Worm (Caenorhabditis elegans) whole organism, young adult: ENCODE results near the gene rpl-28.

ENCODE experiments used
- F49E8.2 ChIP-seq: sonication (generic microtip); optimal IDR thresholded peaks from 3 replicates; lab custom pipeline; 2017; ENCODE audit warnings: missing genetic modification characterization, mild to moderate bottlenecking, missing compliant biosample characterization, antibody characterized with exemption, moderate library complexity; ENCODE audit not compliant: insufficient read depth
- Y67H2A.10 ChIP-seq: fragments of 200-800 bp; sonication (Bioruptor generic); conservative IDR thresholded peaks from 2 replicates; pipeline ENCODE4 v1.3.6; 2022; ENCODE audit warnings: missing genetic modification reagents, missing genetic modification characterization, missing compliant biosample characterization
- ama-1 ChIP-seq, 3 experiments: fragments of 150-350 bp in 1 of 3; sonication (generic microtip) in 2 of 3; optimal IDR thresholded peaks; 2 replicates each; lab custom pipeline; 2014 to 2018; ENCODE audit warnings: missing biosample characterization in 2 of 3, missing genetic modification characterization in 2 of 3, missing genetic modification reagents in 2 of 3
- dpff-1 ChIP-seq: sonication (generic microtip); optimal IDR thresholded peaks from 2 replicates; lab custom pipeline; 2017; ENCODE audit warnings: mild to moderate bottlenecking, missing genetic modification characterization, missing compliant biosample characterization
- hlh-26 ChIP-seq: fragments of 200-800 bp; sonication (Bioruptor generic); conservative IDR thresholded peaks from 2 replicates; pipeline ENCODE4 v1.3.6; 2022; ENCODE audit warnings: missing genetic modification reagents, missing genetic modification characterization, missing compliant biosample characterization
- sptf-2 ChIP-seq: fragments of 200-800 bp; sonication (Bioruptor generic); optimal IDR thresholded peaks from 2 replicates; lab custom pipeline; 2018; ENCODE audit warnings: mild to moderate bottlenecking, missing genetic modification characterization, missing compliant biosample characterization
- unc-62 ChIP-seq: fragments of 150-350 bp; optimal IDR thresholded peaks from 2 replicates; lab custom pipeline; 2014; ENCODE audit warnings: missing biosample characterization, missing genetic modification reagents, missing genetic modification characterization
- xnd-1 ChIP-seq: sonication (generic microtip); optimal IDR thresholded peaks from 2 replicates; lab custom pipeline; 2016; ENCODE audit warnings: missing genotype, missing genetic modification reagents, missing genetic modification characterization, missing compliant biosample characterization
- ztf-22 ChIP-seq: fragments of 200-800 bp; sonication (Bioruptor generic); optimal IDR thresholded peaks from 2 replicates; lab custom pipeline; 2018; ENCODE audit warnings: mild to moderate bottlenecking, missing genetic modification characterization, moderate library complexity, missing compliant biosample characterization

DNA sequence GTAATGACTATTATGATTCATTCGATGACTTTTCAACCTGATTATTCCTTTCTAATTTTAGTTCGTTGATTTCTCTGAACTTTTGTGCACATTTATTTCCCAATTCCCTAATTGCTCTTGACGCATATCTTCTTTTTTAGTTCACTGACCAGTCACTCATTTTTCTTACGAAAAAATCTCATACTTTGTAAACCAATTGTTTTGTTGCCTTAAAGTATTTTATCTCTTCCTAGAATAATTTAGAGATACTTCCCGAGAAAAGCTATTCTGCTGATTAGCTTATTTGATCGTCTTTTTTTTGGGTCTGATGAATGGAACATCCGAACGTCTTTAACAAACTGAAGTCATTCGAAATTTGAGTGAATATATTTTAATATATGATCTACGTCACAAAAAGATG, 48.6 kb downstream of the rpl-28 start:
- TF ChIP-seq F49E8.2 (tag; lab: Kevin White, UChicago) (no peak), sptf-2 (no peak), ztf-22 (GFP tag; lab: Kevin White, UChicago) (no peak), Y67H2A.10 (GFP tag; lab: Robert Waterston, UW) (no peak), dpff-1 (tag; lab: Kevin White, UChicago) (no peak), hlh-26 (no peak), xnd-1 (no peak), ama-1 (optimal IDR thresholded peaks at IDR 0.05; lab: Kevin White, UChicago) (no peak), ama-1 (GFP tag; optimal IDR thresholded peaks at IDR 0.05; lab: Kevin White, UChicago) (no peak), unc-62 (no peak)
